Fruit fly (Drosophila melanogaster) whole organism, wandering third instar larva: ENCODE results near the gene CG13723.

Experiments used
- Dif ChIP-seq: fragments of 200-275, 200-300 bp; sonication (Bioruptor generic); optimal IDR thresholded peaks from 2 replicates; lab custom pipeline; 2018; ENCODE audit warnings: missing biosample characterization, missing genetic modification characterization; ENCODE audit not compliant: partially characterized antibody
- N ChIP-seq: fragments of >200 bp; optimal IDR thresholded peaks from 2 replicates; lab custom pipeline; 2018; ENCODE audit warnings: missing biosample characterization, missing external identifiers, missing genetic modification characterization
- OdsH ChIP-seq: fragments of 200-800 bp; sonication (Bioruptor generic); optimal IDR thresholded peaks from 2 replicates; lab custom pipeline; 2016; ENCODE audit warnings: missing biosample characterization, mild to moderate bottlenecking, missing genetic modification characterization
- Rel ChIP-seq, 2 experiments: fragments of 200-800 bp; sonication (Bioruptor generic) in 1 of 2; optimal IDR thresholded peaks; 2 replicates in 1 of 2; 3 replicates in 1 of 2; lab custom pipeline; 2016 to 2019; ENCODE audit warnings: mild to moderate bottlenecking in 2 of 2, missing biosample characterization in 2 of 2, missing genetic modification characterization in 2 of 2, moderate library complexity in 1 of 2
- Sp1 ChIP-seq: fragments of 200-800 bp; sonication (Bioruptor generic); optimal IDR thresholded peaks from 3 replicates; lab custom pipeline; 2019; ENCODE audit warnings: missing biosample characterization, mild to moderate bottlenecking, missing genetic modification characterization, moderate library complexity
- brk ChIP-seq: fragments of 200-800 bp; sonication (Bioruptor generic); optimal IDR thresholded peaks from 2 replicates; lab custom pipeline; 2016; ENCODE audit warnings: missing biosample characterization, mild to moderate bottlenecking, missing genetic modification characterization
- dmrt93B ChIP-seq: fragments of 200-800 bp; sonication (Bioruptor generic); optimal IDR thresholded peaks from 2 replicates; lab custom pipeline; 2018; ENCODE audit warnings: missing biosample characterization, mild to moderate bottlenecking, missing genetic modification characterization
- jim ChIP-seq: fragments of 175-275, 200-325 bp; sonication (Bioruptor generic); optimal IDR thresholded peaks from 2 replicates; lab custom pipeline; 2016; ENCODE audit warnings: missing biosample characterization, mild to moderate bottlenecking, missing genetic modification characterization
- psq ChIP-seq: fragments of 200-800 bp; sonication (Bioruptor generic); optimal IDR thresholded peaks from 3 replicates; lab custom pipeline; 2017; ENCODE audit warnings: missing biosample characterization, mild to moderate bottlenecking, missing genetic modification characterization, moderate library complexity
- rgr ChIP-seq: fragments of 200-800 bp; sonication (Bioruptor generic); optimal IDR thresholded peaks from 3 replicates; lab custom pipeline; 2016; ENCODE audit warnings: missing biosample characterization, mild to moderate bottlenecking, missing genetic modification characterization

- no peak for TF ChIP-seq brk (GFP tag; lab: Kevin White, UChicago)
- no peak for TF ChIP-seq Rel (GFP tag; optimal IDR thresholded peaks at IDR 0.05; lab: Kevin White, UChicago)
- no peak for TF ChIP-seq Rel (tag; optimal IDR thresholded peaks at IDR 0.05; lab: Kevin White, UChicago)
- no peak for TF ChIP-seq dmrt93B (GFP tag; lab: Kevin White, UChicago)
- no peak for TF ChIP-seq jim (GFP tag; lab: Kevin White, UChicago)
- TF ChIP-seq OdsH (GFP tag; lab: Kevin White, UChicago) = no peak
- no peak for TF ChIP-seq N (GFP tag; lab: Kevin White, UChicago)
- TF ChIP-seq Sp1 (GFP tag; lab: Kevin White, UChicago) = no peak
- no peak for TF ChIP-seq rgr (GFP tag; lab: Kevin White, UChicago)
- TF ChIP-seq psq (GFP tag; lab: Kevin White, UChicago) = no peak
- no peak for TF ChIP-seq Dif
Observed at dm6 chr3L:17237003-17237402, 27.2 kb upstream of the CG13723 start.
